Fruit fly (Drosophila melanogaster): ENCODE data around the gene Gagr.
A peak's percentile ranks its signal among the peaks of the same experiment; 100 is the strongest.

The Gagr gene

dm6 chr3L:16356171-16356765 is 38.1 kb upstream of the Gagr start (continued):
- TF ChIP-seq cg (GFP tag; optimal IDR thresholded peaks at IDR 0.05) (no peak), Optix (GFP tag; IDR thresholded peaks at IDR 0.05) (no peak), corto (GFP tag; optimal IDR thresholded peaks at IDR 0.05) (no peak), klu (GFP tag; IDR thresholded peaks at IDR 0.05) (no peak), Nf-YC (tag; optimal IDR thresholded peaks at IDR 0.05) (no peak), ind (GFP tag; optimal IDR thresholded peaks at IDR 0.05) (no peak), Aef1 (GFP tag; IDR thresholded peaks at IDR 0.05) (no peak), otp (GFP tag; IDR thresholded peaks at IDR 0.05) (no peak), psq (GFP tag; optimal IDR thresholded peaks at IDR 0.05) (no peak), phol (tag; optimal IDR thresholded peaks at IDR 0.05) (no peak), chm (GFP tag; IDR thresholded peaks at IDR 0.05) (no peak), Abd-B (GFP tag; optimal IDR thresholded peaks at IDR 0.05) (no peak), Sin3A (optimal IDR thresholded peaks at IDR 0.05) (no peak), sens-2 (GFP tag; IDR thresholded peaks at IDR 0.05) (no peak), Hr51 (GFP tag; optimal IDR thresholded peaks at IDR 0.05) (no peak), ash1 (GFP tag; optimal IDR thresholded peaks at IDR 0.05) (no peak), CG13296 (GFP tag; optimal IDR thresholded peaks at IDR 0.05) (peak; percentile 17), CG2202 (tag; optimal IDR thresholded peaks at IDR 0.05) (no peak), Dll (GFP tag; IDR thresholded peaks at IDR 0.05; ENCODE audit: partially characterized antibody) (no peak), az2 (GFP tag; optimal IDR thresholded peaks at IDR 0.05) (no peak), ssp (GFP tag; IDR thresholded peaks at IDR 0.05) (no peak), tio (GFP tag; optimal IDR thresholded peaks at IDR 0.05) (no peak), CG12104 (GFP tag; optimal IDR thresholded peaks at IDR 0.05) (no peak), CG4328 (GFP tag; optimal IDR thresholded peaks at IDR 0.05) (no peak), CG2712 (tag; optimal IDR thresholded peaks at IDR 0.05) (no peak), CG18011 (GFP tag; optimal IDR thresholded peaks at IDR 0.05) (no peak), CG6791 (GFP tag; IDR thresholded peaks at IDR 0.05; ENCODE audit: partially characterized antibody) (no peak), crol (GFP tag; IDR thresholded peaks at IDR 0.05) (no peak), CG1529 (GFP tag; optimal IDR thresholded peaks at IDR 0.05) (no peak), Blimp-1 (GFP tag; optimal IDR thresholded peaks at IDR 0.05) (no peak), CG1603 (tag; optimal IDR thresholded peaks at IDR 0.05) (no peak), CG13624 (GFP tag; optimal IDR thresholded peaks at IDR 0.05) (no peak), abd-A (tag; optimal IDR thresholded peaks at IDR 0.05) (no peak), chif (GFP tag; optimal IDR thresholded peaks at IDR 0.05) (no peak), sug (tag; optimal IDR thresholded peaks at IDR 0.05) (peak; percentile 99), Med (GFP tag) (peak; percentile 51), CG11560 (tag; IDR thresholded peaks at IDR 0.05) (no peak), run (tag; optimal IDR thresholded peaks at IDR 0.05) (no peak), CG1602 (GFP tag; optimal IDR thresholded peaks at IDR 0.05) (no peak), CG12299 (tag; optimal IDR thresholded peaks at IDR 0.05) (no peak), CG13424 (tag; optimal IDR thresholded peaks at IDR 0.05) (no peak), ham (GFP tag; IDR thresholded peaks at IDR 0.05) (no peak), CG8281 (tag; optimal IDR thresholded peaks at IDR 0.05) (no peak), BEAF-32 (GFP tag; optimal IDR thresholded peaks at IDR 0.05) (no peak), CG34224 (GFP tag; IDR thresholded peaks at IDR 0.05; ENCODE audit: partially characterized antibody) (peak; percentile 41; the same call in 1 of the 3 replicates), bigmax (GFP tag; optimal IDR thresholded peaks at IDR 0.05) (no peak), btn (GFP tag; optimal IDR thresholded peaks at IDR 0.05) (no peak), schlank (tag; optimal IDR thresholded peaks at IDR 0.05) (peak; percentile 48), CG4617 (GFP tag; optimal IDR thresholded peaks at IDR 0.05; ENCODE audit: borderline replicate concordance) (no peak), CG9609 (GFP tag; optimal IDR thresholded peaks at IDR 0.05) (no peak), CG14014 (GFP tag; IDR thresholded peaks at IDR 0.05) (no peak)

Measured in whole organism, embryonic.